Worm (Caenorhabditis elegans): ENCODE measurements around the gene M05D6.9.

DNA sequence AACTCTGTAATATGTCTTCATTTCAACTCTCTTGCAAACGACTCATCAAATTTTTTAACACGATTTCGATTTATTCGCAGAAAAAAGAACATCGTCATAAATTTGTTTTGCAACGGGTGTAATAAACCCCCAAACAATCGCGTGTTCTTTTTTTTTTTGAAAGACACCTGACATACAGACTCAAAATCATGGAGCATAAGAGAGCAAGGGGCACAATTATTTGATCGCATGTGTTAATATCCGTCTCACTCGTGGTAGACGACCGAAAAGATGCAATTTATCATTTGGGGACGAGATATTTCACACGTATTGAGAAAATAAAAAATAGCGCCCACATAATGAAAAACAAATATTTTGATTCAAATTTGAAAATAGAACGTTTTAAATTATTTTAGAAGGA, 2.1 kb downstream of the M05D6.9 start:
- TF ChIP-seq zag-1 (tag; optimal IDR thresholded peaks at IDR 0.05): no peak
- no peak for TF ChIP-seq sea-2 (GFP tag; optimal IDR thresholded peaks at IDR 0.05)
- TF ChIP-seq ceh-82 (tag; optimal IDR thresholded peaks at IDR 0.05): no peak
- no peak for TF ChIP-seq egl-27 (tag; optimal IDR thresholded peaks at IDR 0.05)
- no peak for TF ChIP-seq pha-4 (tag; optimal IDR thresholded peaks at IDR 0.05)
- TF ChIP-seq skn-1 (tag; optimal IDR thresholded peaks at IDR 0.05): no peak

Measured in whole organism, L3 larva.